Worm (Caenorhabditis elegans): ENCODE measurements around the gene lem-2.

The lem-2 gene

DNA sequence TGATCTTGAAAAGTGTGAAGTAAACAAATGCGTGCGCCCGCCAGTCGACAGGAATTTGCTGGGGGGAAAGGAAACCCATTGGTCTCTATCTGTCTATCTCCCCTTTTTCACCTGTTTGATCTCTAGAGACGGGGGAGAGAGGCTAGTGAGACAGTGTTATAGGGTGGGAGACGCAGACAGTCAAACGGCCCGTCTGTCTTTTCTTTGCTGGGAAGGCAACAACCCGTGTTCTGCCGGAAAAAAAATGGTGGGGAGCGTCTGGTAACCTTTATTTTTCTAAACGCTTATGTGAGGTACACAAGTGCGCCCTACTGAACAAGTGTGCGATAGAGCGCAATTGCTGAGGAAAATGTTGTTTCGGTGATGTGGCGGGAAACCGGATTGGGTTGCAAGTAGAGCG is 12.7 kb upstream of the lem-2 start (continued):
- peak; percentile 41 for TF ChIP-seq xbp-1 (tag; optimal IDR thresholded peaks at IDR 0.05)
- peak; percentile 64 for TF ChIP-seq snpc-4 (tag; optimal IDR thresholded peaks at IDR 0.05)
- TF ChIP-seq aly-2 (tag; optimal IDR thresholded peaks at IDR 0.05) = no peak
- TF ChIP-seq F16B12.6 (tag; optimal IDR thresholded peaks at IDR 0.05) = peak; percentile 11
- peak; percentile 51 for TF ChIP-seq skn-1 (tag; optimal IDR thresholded peaks at IDR 0.05)
- TF ChIP-seq fos-1 (tag; optimal IDR thresholded peaks at IDR 0.05) = no peak
- TF ChIP-seq swsn-7 (tag; optimal IDR thresholded peaks at IDR 0.05) = peak; percentile 60
- no peak for TF ChIP-seq hpl-2 (GFP tag; optimal IDR thresholded peaks at IDR 0.05)
- TF ChIP-seq nhr-85 (tag) = peak; percentile 97
- TF ChIP-seq C34B4.2 (tag; optimal IDR thresholded peaks at IDR 0.05) = no peak
- TF ChIP-seq hlh-4 (tag; optimal IDR thresholded peaks at IDR 0.05) = no peak
- no peak for TF ChIP-seq ceh-8 (GFP tag; optimal IDR thresholded peaks at IDR 0.05)
- peak; percentile 89 for TF ChIP-seq nhr-71 (tag; optimal IDR thresholded peaks at IDR 0.05)
- no peak for TF ChIP-seq sptf-1 (tag; optimal IDR thresholded peaks at IDR 0.05)
- no peak for TF ChIP-seq zag-1 (tag; optimal IDR thresholded peaks at IDR 0.05)
- peak; percentile 75 for TF ChIP-seq jun-1 (tag; optimal IDR thresholded peaks at IDR 0.05)
- peak; percentile 43 to 79 for TF ChIP-seq lin-35 (GFP tag; optimal IDR thresholded peaks at IDR 0.05)
- TF ChIP-seq ceh-82 (tag; optimal IDR thresholded peaks at IDR 0.05) = peak in 1 of 3 experiments; percentile 15
- no peak for TF ChIP-seq ceh-63 (GFP tag; optimal IDR thresholded peaks at IDR 0.05)
- no peak for TF ChIP-seq nhr-12 (tag; optimal IDR thresholded peaks at IDR 0.05)
- TF ChIP-seq mab-9 (GFP tag; IDR thresholded peaks at IDR 0.05) = no peak
- TF ChIP-seq C04F5.9 (tag; optimal IDR thresholded peaks at IDR 0.05) = no peak
- TF ChIP-seq nhr-77 (tag; optimal IDR thresholded peaks at IDR 0.05) = peak; percentile 91
- TF ChIP-seq unc-30 (tag; optimal IDR thresholded peaks at IDR 0.05) = no peak
- peak; percentile 55 for TF ChIP-seq lin-13 (GFP tag; optimal IDR thresholded peaks at IDR 0.05)
- TF ChIP-seq nhr-76 (tag; optimal IDR thresholded peaks at IDR 0.05) = no peak
- TF ChIP-seq lin-14 (GFP tag; optimal IDR thresholded peaks at IDR 0.05) = peak; percentile 92
- peak in 1 of 2 experiments; percentile 82 for TF ChIP-seq mdl-1 (tag; optimal IDR thresholded peaks at IDR 0.05)
- peak; percentile 12 for TF ChIP-seq efl-3 (GFP tag; optimal IDR thresholded peaks at IDR 0.05)
- no peak for TF ChIP-seq alr-1 (tag; optimal IDR thresholded peaks at IDR 0.05; ENCODE audit: borderline replicate concordance)
- TF ChIP-seq sox-4 (tag; optimal IDR thresholded peaks at IDR 0.05) = no peak
- TF ChIP-seq pag-3 (tag; optimal IDR thresholded peaks at IDR 0.05; ENCODE audit: borderline replicate concordance, insufficient read depth) = peak; percentile 66
- peak in 1 of 2 experiments; percentile 4 for TF ChIP-seq ztf-11 (tag; optimal IDR thresholded peaks at IDR 0.05)
- peak; percentile 24 for TF ChIP-seq fkh-8 (tag; optimal IDR thresholded peaks at IDR 0.05)
- TF ChIP-seq pax-3 (tag; optimal IDR thresholded peaks at IDR 0.05) = no peak
- peak; percentile 80 for TF ChIP-seq nhr-19 (GFP tag; conservative IDR thresholded peaks at IDR 0.05)
- TF ChIP-seq unc-130 (tag; optimal IDR thresholded peaks at IDR 0.05) = peak; percentile 48
- TF ChIP-seq snu-23 (GFP tag; optimal IDR thresholded peaks at IDR 0.05) = peak; percentile 85
- TF ChIP-seq nhr-237 (tag; optimal IDR thresholded peaks at IDR 0.05) = peak; percentile 33
- no peak for TF ChIP-seq unc-62 (GFP tag; optimal IDR thresholded peaks at IDR 0.05)
- TF ChIP-seq mep-1 (tag; optimal IDR thresholded peaks at IDR 0.05) = peak; percentile 80

DNA sequence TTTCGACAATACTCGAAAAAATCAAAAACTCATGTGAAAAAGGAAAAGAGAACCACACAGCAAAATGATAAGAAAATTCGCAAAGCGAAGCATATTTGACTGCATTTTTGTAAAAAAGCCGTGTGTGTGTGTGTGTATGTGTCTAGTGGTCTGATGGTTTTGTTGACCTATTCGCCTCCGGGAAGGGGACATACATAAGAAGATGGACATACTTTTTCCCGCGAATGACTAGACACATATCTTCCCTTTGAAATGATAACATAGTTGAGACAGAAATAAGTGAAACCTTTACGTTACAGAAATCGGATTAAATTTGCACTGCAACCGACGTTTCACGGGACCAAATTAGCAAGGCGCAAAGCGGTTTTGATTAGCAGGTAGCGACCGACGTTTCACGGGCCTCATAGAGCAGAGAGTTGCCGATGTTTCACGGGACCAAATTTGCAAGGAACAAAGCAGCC is 11.7 kb upstream of the lem-2 start:
- no peak for TF ChIP-seq rnt-1 (tag; optimal IDR thresholded peaks at IDR 0.05)
- TF ChIP-seq unc-130 (tag; optimal IDR thresholded peaks at IDR 0.05) = no peak
- no peak for TF ChIP-seq fkh-4 (tag; optimal IDR thresholded peaks at IDR 0.05; ENCODE audit: borderline replicate concordance)
- peak in 1 of 2 experiments; percentile 24 for TF ChIP-seq mdl-1 (tag; optimal IDR thresholded peaks at IDR 0.05)
- TF ChIP-seq mep-1 (tag; optimal IDR thresholded peaks at IDR 0.05) = no peak
- no peak for TF ChIP-seq pax-3 (tag; optimal IDR thresholded peaks at IDR 0.05)
- TF ChIP-seq elt-2 (tag; optimal IDR thresholded peaks at IDR 0.05) = peak; percentile 54
- no peak for TF ChIP-seq unc-98 (GFP tag; IDR thresholded peaks at IDR 0.05)
- TF ChIP-seq lin-14 (GFP tag; optimal IDR thresholded peaks at IDR 0.05) = peak; percentile 17
- TF ChIP-seq lin-15B (tag; optimal IDR thresholded peaks at IDR 0.05) = no peak
- no peak for TF ChIP-seq C16A3.4 (tag; optimal IDR thresholded peaks at IDR 0.05)
- no peak for TF ChIP-seq unc-30 (tag; optimal IDR thresholded peaks at IDR 0.05)
- TF ChIP-seq lin-35 (GFP tag; optimal IDR thresholded peaks at IDR 0.05) = peak in 1 of 2 experiments; percentile 6
- no peak for TF ChIP-seq C04F5.9 (tag; optimal IDR thresholded peaks at IDR 0.05)
- TF ChIP-seq alr-1 (tag; optimal IDR thresholded peaks at IDR 0.05; ENCODE audit: borderline replicate concordance) = no peak
- no peak for TF ChIP-seq snu-23 (GFP tag; optimal IDR thresholded peaks at IDR 0.05)
- no peak for TF ChIP-seq nhr-84 (tag; optimal IDR thresholded peaks at IDR 0.05)
- no peak for TF ChIP-seq aly-2 (tag; optimal IDR thresholded peaks at IDR 0.05)
- peak; percentile 52 for TF ChIP-seq snpc-4 (tag; optimal IDR thresholded peaks at IDR 0.05)
- no peak for TF ChIP-seq hlh-17 (GFP tag; optimal IDR thresholded peaks at IDR 0.05; ENCODE audit: borderline replicate concordance)
- TF ChIP-seq ztf-4 (tag; optimal IDR thresholded peaks at IDR 0.05) = no peak
- TF ChIP-seq nhr-11 (tag; optimal IDR thresholded peaks at IDR 0.05) = no peak
- TF ChIP-seq nhr-85 (tag) = peak; percentile 63
- no peak for TF ChIP-seq hlh-4 (tag; optimal IDR thresholded peaks at IDR 0.05)
